Worm (Caenorhabditis elegans): ENCODE data around the gene ric-4.

- no peak for TF ChIP-seq lin-35 (GFP tag; optimal IDR thresholded peaks at IDR 0.05)
- TF ChIP-seq C06A6.2 (GFP tag; conservative IDR thresholded peaks at IDR 0.05): no peak
- TF ChIP-seq Y56A3A.18 (GFP tag; IDR thresholded peaks at IDR 0.05): no peak
- TF ChIP-seq athp-1 (tag; optimal IDR thresholded peaks at IDR 0.05): no peak
- no peak for TF ChIP-seq F52B5.7 (tag; optimal IDR thresholded peaks at IDR 0.05)
- no peak for TF ChIP-seq attf-5 (GFP tag; optimal IDR thresholded peaks at IDR 0.05)
- no peak for TF ChIP-seq rcor-1 (GFP tag; IDR thresholded peaks at IDR 0.05)
These were observed 37.2 kb upstream of the ric-4 start, which contains the start of gene che-12 for ce11 chrV:10307283-10307682.
